Fruit fly (Drosophila melanogaster) whole organism, embryonic: Measurements from ENCODE around the gene CG31161.

Experiments used
- CG11723 ChIP-seq: fragments of 200-800 bp; sonication (Bioruptor generic); optimal IDR thresholded peaks from 2 replicates; lab custom pipeline; 2017; ENCODE audit warnings: missing biosample characterization, mild to moderate bottlenecking, missing genetic modification characterization
- CG12155 ChIP-seq: fragments of 200-800 bp; sonication (Bioruptor generic); optimal IDR thresholded peaks from 3 replicates; lab custom pipeline; 2016; ENCODE audit warnings: missing biosample characterization, missing genetic modification characterization
- CG12236 ChIP-seq: fragments of 200-800 bp; sonication (Bioruptor generic); optimal IDR thresholded peaks from 2 replicates; lab custom pipeline; 2016; ENCODE audit warnings: missing biosample characterization, missing genetic modification characterization
- CG12769 ChIP-seq: fragments of 200-800 bp; sonication (Bioruptor generic); optimal IDR thresholded peaks from 2 replicates; lab custom pipeline; 2019; ENCODE audit warnings: missing biosample characterization, mild to moderate bottlenecking, missing genetic modification characterization, moderate library complexity
- CG14441 ChIP-seq: fragments of 200-800 bp; sonication (Bioruptor generic); IDR thresholded peaks from 2 replicates; pipeline ENCODE4 v1.3.6; 2022; ENCODE audit warnings: missing biosample characterization, missing genetic modification characterization
- CG18011 ChIP-seq: fragments of 200-800 bp; sonication (Bioruptor generic); optimal IDR thresholded peaks from 2 replicates; lab custom pipeline; 2017; ENCODE audit warnings: missing biosample characterization, missing genetic modification characterization, mild to moderate bottlenecking, moderate library complexity, missing genotype
- CG30431 ChIP-seq: fragments of 200-800 bp; sonication (Bioruptor generic); optimal IDR thresholded peaks from 2 replicates; lab custom pipeline; 2017; ENCODE audit warnings: missing biosample characterization, missing genetic modification characterization
- CG3407 ChIP-seq: fragments of 200-800 bp; sonication (Bioruptor generic); optimal IDR thresholded peaks from 2 replicates; lab custom pipeline; 2018; ENCODE audit warnings: missing biosample characterization, mild to moderate bottlenecking, missing genetic modification characterization
- CG3847 ChIP-seq: fragments of 200-800 bp; sonication (Bioruptor generic); IDR thresholded peaks from 2 replicates; pipeline ENCODE4 v1.3.6; 2022; ENCODE audit warnings: missing biosample characterization, missing genetic modification characterization
- CG4282 ChIP-seq: fragments of 200-800 bp; sonication (Bioruptor generic); optimal IDR thresholded peaks from 2 replicates; lab custom pipeline; 2016; ENCODE audit warnings: missing biosample characterization, missing genetic modification characterization
- CG6254 ChIP-seq: fragments of 200-800 bp; sonication (Bioruptor generic); optimal IDR thresholded peaks from 3 replicates; lab custom pipeline; 2017; ENCODE audit warnings: mild to moderate bottlenecking, missing biosample characterization, missing genetic modification reagents, missing genetic modification characterization
- CG6654 ChIP-seq: fragments of 200-800 bp; sonication (Bioruptor generic); optimal IDR thresholded peaks from 2 replicates; lab custom pipeline; 2017; ENCODE audit warnings: missing biosample characterization, mild to moderate bottlenecking, missing genetic modification characterization
- CG6854 ChIP-seq: fragments of 200-800 bp; sonication (Bioruptor generic); optimal IDR thresholded peaks from 3 replicates; lab custom pipeline; 2017; ENCODE audit warnings: missing biosample characterization, mild to moderate bottlenecking, missing genetic modification characterization
- CG7987 ChIP-seq: fragments of 200-800 bp; sonication (Bioruptor generic); optimal IDR thresholded peaks from 2 replicates; lab custom pipeline; 2018; ENCODE audit warnings: missing biosample characterization, mild to moderate bottlenecking, missing genetic modification characterization, moderate library complexity
- CG9932 ChIP-seq: fragments of 200-800 bp; sonication (Bioruptor generic); IDR thresholded peaks from 2 replicates; pipeline ENCODE4 v1.3.6; 2022; ENCODE audit warnings: missing biosample characterization, missing genetic modification characterization
- D19B ChIP-seq: fragments of 200-800 bp; sonication (Bioruptor generic); optimal IDR thresholded peaks from 2 replicates; lab custom pipeline; 2017; ENCODE audit warnings: missing biosample characterization, mild to moderate bottlenecking, missing genetic modification characterization
- Deaf1 ChIP-seq: fragments of 200-800 bp; optimal IDR thresholded peaks from 3 replicates; lab custom pipeline; 2019; ENCODE audit warnings: missing biosample characterization, mild to moderate bottlenecking, missing genetic modification characterization, moderate library complexity
- ERR ChIP-seq: fragments of 200-800 bp; sonication (Bioruptor generic); optimal IDR thresholded peaks from 2 replicates; lab custom pipeline; 2016; ENCODE audit warnings: missing biosample characterization, missing genetic modification characterization
- Gug ChIP-seq: fragments of 200-800 bp; sonication (Bioruptor generic); IDR thresholded peaks from 4 replicates; pipeline ENCODE4 v1.3.6; 2022; ENCODE audit warnings: missing biosample characterization, missing genetic modification characterization
- HLH3B ChIP-seq: fragments of 200-800 bp; sonication (Bioruptor generic); IDR thresholded peaks from 2 replicates; pipeline ENCODE4 v1.3.6; 2022; ENCODE audit warnings: missing biosample characterization, missing genetic modification characterization
- HLH4C ChIP-seq: fragments of 200-800 bp; sonication (Bioruptor generic); IDR thresholded peaks from 3 replicates; pipeline ENCODE4 v1.3.6; 2022; ENCODE audit warnings: missing biosample characterization, missing genetic modification characterization; ENCODE audit not compliant: partially characterized antibody
- HLH54F ChIP-seq: fragments of 200-800 bp; sonication (Bioruptor generic); optimal IDR thresholded peaks from 3 replicates; lab custom pipeline; 2016; ENCODE audit warnings: missing biosample characterization, missing genetic modification characterization
- Hey ChIP-seq: fragments of 200-800 bp; sonication (Bioruptor generic); optimal IDR thresholded peaks from 3 replicates; lab custom pipeline; 2018; ENCODE audit warnings: missing biosample characterization, mild to moderate bottlenecking, missing genetic modification characterization
- HmgD ChIP-seq: fragments of 200-800 bp; sonication (Bioruptor generic); optimal IDR thresholded peaks from 3 replicates; lab custom pipeline; 2016; ENCODE audit warnings: missing biosample characterization, missing genetic modification characterization
- HmgZ ChIP-seq: fragments of 200-800 bp; sonication (Bioruptor generic); optimal IDR thresholded peaks from 2 replicates; lab custom pipeline; 2018; ENCODE audit warnings: missing biosample characterization, mild to moderate bottlenecking, missing genetic modification characterization
- Max ChIP-seq: fragments of 200-800 bp; sonication (Bioruptor generic); optimal IDR thresholded peaks from 2 replicates; lab custom pipeline; 2016; ENCODE audit warnings: missing biosample characterization, mild to moderate bottlenecking, missing genetic modification characterization
- Tbp ChIP-seq: fragments of >200 bp; optimal IDR thresholded peaks from 2 replicates; lab custom pipeline; 2018; ENCODE audit warnings: missing biosample characterization, missing genetic modification characterization
- Xbp1 ChIP-seq: fragments of 200-800 bp; sonication (Bioruptor generic); optimal IDR thresholded peaks from 3 replicates; lab custom pipeline; 2016; ENCODE audit warnings: missing biosample characterization, mild to moderate bottlenecking, missing genetic modification characterization
- ab ChIP-seq: fragments of 200-800 bp; sonication (Bioruptor generic); optimal IDR thresholded peaks from 2 replicates; lab custom pipeline; 2016; ENCODE audit warnings: missing biosample characterization, missing genetic modification characterization
- ato ChIP-seq: fragments of 200-800 bp; sonication (Bioruptor generic); IDR thresholded peaks from 2 replicates; pipeline ENCODE4 v1.3.6; 2022; ENCODE audit warnings: missing biosample characterization, missing genetic modification characterization; ENCODE audit not compliant: partially characterized antibody
- bab2 ChIP-seq: fragments of 200-800 bp; sonication (Bioruptor generic); optimal IDR thresholded peaks from 2 replicates; lab custom pipeline; 2016; ENCODE audit warnings: missing biosample characterization, missing genetic modification characterization
- bbx ChIP-seq: fragments of 200-800 bp; sonication (Bioruptor generic); IDR thresholded peaks from 2 replicates; pipeline ENCODE4 v1.3.6; 2022; ENCODE audit warnings: missing biosample characterization, missing genetic modification characterization; ENCODE audit not compliant: partially characterized antibody
- btn ChIP-seq: fragments of 200-800 bp; sonication (Bioruptor generic); optimal IDR thresholded peaks from 2 replicates; lab custom pipeline; 2016; ENCODE audit warnings: missing biosample characterization, missing genetic modification characterization
- chn ChIP-seq: fragments of 200-800 bp; sonication (Bioruptor generic); optimal IDR thresholded peaks from 2 replicates; lab custom pipeline; 2016; ENCODE audit warnings: missing biosample characterization, missing genetic modification characterization
- crol ChIP-seq: fragments of 200-800 bp; sonication (Bioruptor generic); IDR thresholded peaks from 2 replicates; pipeline ENCODE4 v1.3.6; 2022; ENCODE audit warnings: missing biosample characterization, missing genetic modification characterization
- dmrt99B ChIP-seq: fragments of 200-800 bp; sonication (Bioruptor generic); optimal IDR thresholded peaks from 2 replicates; lab custom pipeline; 2018; ENCODE audit warnings: missing biosample characterization, mild to moderate bottlenecking, missing genetic modification characterization, moderate library complexity
- esg ChIP-seq: fragments of 200-800 bp; sonication (Bioruptor generic); conservative IDR thresholded peaks from 2 replicates; pipeline ENCODE4 v1.3.6; 2022; ENCODE audit warnings: missing biosample characterization, missing genetic modification characterization
- eyg ChIP-seq: fragments of 200-800 bp; sonication (Bioruptor generic); optimal IDR thresholded peaks from 3 replicates; lab custom pipeline; 2016; ENCODE audit warnings: missing biosample characterization, missing genetic modification characterization
- gcm ChIP-seq: fragments of 200-800 bp; sonication (Bioruptor generic); optimal IDR thresholded peaks from 2 replicates; lab custom pipeline; 2019; ENCODE audit warnings: missing biosample characterization, mild to moderate bottlenecking, missing genetic modification characterization, moderate library complexity
- h ChIP-seq: fragments of >200 bp; optimal IDR thresholded peaks from 2 replicates; lab custom pipeline; 2017
- ham ChIP-seq: fragments of 200-800 bp; sonication (Bioruptor generic); IDR thresholded peaks from 2 replicates; pipeline ENCODE4 v1.3.6; 2022; ENCODE audit warnings: missing biosample characterization, missing genetic modification characterization
- hbn ChIP-seq: fragments of 200-800 bp; sonication (Bioruptor generic); IDR thresholded peaks from 2 replicates; pipeline ENCODE4 v1.3.6; 2022; ENCODE audit warnings: missing biosample characterization, missing genetic modification characterization; ENCODE audit not compliant: partially characterized antibody
- ind ChIP-seq: fragments of 200-800 bp; sonication (Bioruptor generic); optimal IDR thresholded peaks from 3 replicates; lab custom pipeline; 2016; ENCODE audit warnings: missing biosample characterization, missing genetic modification characterization
- jumu ChIP-seq: fragments of 200-800 bp; sonication (Bioruptor generic); optimal IDR thresholded peaks from 3 replicates; lab custom pipeline; 2016; ENCODE audit warnings: missing biosample characterization, missing genetic modification characterization
- kay ChIP-seq: fragments of 200-800 bp; sonication (Bioruptor generic); optimal IDR thresholded peaks from 2 replicates; lab custom pipeline; 2016; ENCODE audit warnings: missing biosample characterization, missing genetic modification characterization
- pum ChIP-seq: fragments of 200-800 bp; sonication (Bioruptor generic); optimal IDR thresholded peaks from 2 replicates; lab custom pipeline; 2016; ENCODE audit warnings: missing biosample characterization, missing genetic modification characterization
- ro ChIP-seq: fragments of 200-800 bp; sonication (Bioruptor generic); IDR thresholded peaks from 2 replicates; pipeline ENCODE4 v1.3.6; 2022; ENCODE audit warnings: missing biosample characterization, missing genetic modification characterization
- sc ChIP-seq, 3 experiments: fragments of >200 bp in 2 of 3; fragments of 200-800 bp in 1 of 3; sonication (Bioruptor generic) in 1 of 3; optimal IDR thresholded peaks; 2 replicates in 2 of 3; 3 replicates in 1 of 3; lab custom pipeline; 2017; ENCODE audit warnings: mild to moderate bottlenecking in 1 of 3, missing biosample characterization in 1 of 3, missing genetic modification characterization in 1 of 3, missing genetic modification reagents in 1 of 3
- stc ChIP-seq: fragments of 200-800 bp; sonication (Bioruptor generic); IDR thresholded peaks from 2 replicates; pipeline ENCODE4 v1.3.6; 2022; ENCODE audit warnings: missing biosample characterization, missing genetic modification characterization
- unc-4 ChIP-seq: fragments of 200-800 bp; sonication (Bioruptor generic); IDR thresholded peaks from 2 replicates; pipeline ENCODE4 v1.3.6; 2022; ENCODE audit warnings: missing biosample characterization, missing genetic modification characterization; ENCODE audit not compliant: partially characterized antibody
- wdn ChIP-seq: fragments of 200-800 bp; sonication (Bioruptor generic); IDR thresholded peaks from 2 replicates; pipeline ENCODE4 v1.3.6; 2022; ENCODE audit warnings: missing biosample characterization, missing genetic modification characterization

Gene CG31161

DNA sequence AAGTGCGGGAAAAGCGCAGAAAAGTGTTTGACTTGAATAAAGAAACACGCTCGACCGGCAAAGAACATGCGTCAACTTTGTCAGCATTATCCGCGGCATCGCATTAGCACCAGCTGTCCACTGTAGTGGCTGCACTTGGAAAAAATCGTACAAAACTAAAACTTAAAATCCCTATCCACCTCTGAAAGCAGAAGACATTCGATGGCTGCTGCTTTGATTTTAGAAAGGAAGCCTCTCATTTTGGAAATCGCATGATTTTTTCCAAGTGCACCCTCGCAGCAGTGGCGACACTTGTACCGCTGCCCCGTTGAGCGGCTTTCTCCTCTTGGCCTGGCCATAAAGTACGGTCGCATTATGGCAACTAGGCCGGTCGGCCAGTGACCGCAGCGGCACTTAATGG lies 48.0 kb downstream of the CG31161 start (continued):
- TF ChIP-seq HLH54F (GFP tag; lab: Kevin White, UChicago), result peak; percentile 16
- no peak for TF ChIP-seq CG12155 (GFP tag; lab: Kevin White, UChicago)
- TF ChIP-seq CG6854, result no peak
- TF ChIP-seq btn (GFP tag; lab: Kevin White, UChicago), result no peak
- TF ChIP-seq dmrt99B (tag; lab: Kevin White, UChicago), result peak; percentile 54
- peak; percentile 26 for TF ChIP-seq CG12769
- TF ChIP-seq CG30431 (GFP tag; lab: Kevin White, UChicago), result peak; percentile 42
- 0 out of 2 replicates have a peak, but pooled peaks have one; percentile 13 for TF ChIP-seq ro (GFP tag; lab: Robert Waterston, UW)
- no peak for TF ChIP-seq Deaf1 (tag; lab: Kevin White, UChicago)
- 0 out of 2 replicates have a peak, but pooled peaks have one; percentile 27 for TF ChIP-seq wdn (GFP tag; lab: Robert Waterston, UW)
- no peak for TF ChIP-seq CG3407 (GFP tag; lab: Kevin White, UChicago)
- no peak for TF ChIP-seq HLH4C (GFP tag; lab: Robert Waterston, UW)
- TF ChIP-seq Hey, result no peak
- no peak for TF ChIP-seq crol
- peak; percentile 2 for TF ChIP-seq CG4282 (GFP tag; lab: Kevin White, UChicago)
- TF ChIP-seq unc-4 (GFP tag; lab: Robert Waterston, UW), result no peak
- TF ChIP-seq hbn (GFP tag; lab: Robert Waterston, UW), result no peak
- TF ChIP-seq CG7987, result no peak
- no peak for TF ChIP-seq sc (optimal IDR thresholded peaks at IDR 0.05; lab: Kevin White, UChicago)
- peak; percentile 30 for TF ChIP-seq sc (GFP tag; optimal IDR thresholded peaks at IDR 0.05; lab: Kevin White, UChicago)
- TF ChIP-seq Tbp, result no peak
- peak; percentile 15; the same call in 1 of the 2 replicates for TF ChIP-seq CG9932 (GFP tag; lab: Robert Waterston, UW)
- TF ChIP-seq D19B (GFP tag; lab: Kevin White, UChicago), result no peak
- TF ChIP-seq CG11723 (GFP tag; lab: Kevin White, UChicago), result no peak
- TF ChIP-seq ham (GFP tag; lab: Robert Waterston, UW), result no peak
- peak; percentile 68 for TF ChIP-seq HLH3B (GFP tag; lab: Robert Waterston, UW)
- TF ChIP-seq chn (GFP tag; lab: Kevin White, UChicago), result peak; percentile 41
- no peak for TF ChIP-seq HmgD
- TF ChIP-seq CG18011 (GFP tag; lab: Kevin White, UChicago), result peak; percentile 8
- TF ChIP-seq ERR (GFP tag; lab: Kevin White, UChicago), result no peak
- TF ChIP-seq gcm (GFP tag; lab: Kevin White, UChicago), result no peak
- no peak for TF ChIP-seq eyg (GFP tag; lab: Kevin White, UChicago)
- no peak for TF ChIP-seq h (lab: Kevin White, UChicago)
- TF ChIP-seq CG12236, result peak; percentile 37
- peak; percentile 36; the same call in 1 of the 2 replicates for TF ChIP-seq CG3847 (GFP tag; lab: Robert Waterston, UW)
- TF ChIP-seq stc (GFP tag; lab: Robert Waterston, UW), result 0 out of 2 replicates have a peak, but pooled peaks have one; percentile 20
- TF ChIP-seq CG14441 (GFP tag; lab: Robert Waterston, UW), result peak; percentile 44
- peak; percentile 48; the same call in 1 of the 2 replicates for TF ChIP-seq esg (GFP tag; lab: Robert Waterston, UW)
- no peak for TF ChIP-seq bbx (GFP tag; lab: Robert Waterston, UW)
- TF ChIP-seq ab (GFP tag; lab: Kevin White, UChicago), result no peak
- TF ChIP-seq jumu (GFP tag; lab: Kevin White, UChicago), result peak; percentile 17
- peak; percentile 51 for TF ChIP-seq ind (GFP tag; lab: Kevin White, UChicago)
- TF ChIP-seq CG6654, result no peak
- TF ChIP-seq HmgZ, result no peak
- no peak for TF ChIP-seq pum (GFP tag; lab: Kevin White, UChicago)
- TF ChIP-seq CG6254 (GFP tag; lab: Kevin White, UChicago), result no peak
- TF ChIP-seq Gug, result peak; percentile 62; the same call in 3 of the 4 replicates
- TF ChIP-seq Max, result no peak
- no peak for TF ChIP-seq kay
- TF ChIP-seq bab2 (GFP tag; lab: Kevin White, UChicago), result peak; percentile 44
- TF ChIP-seq Xbp1 (GFP tag; lab: Kevin White, UChicago), result peak; percentile 56
- no peak for TF ChIP-seq ato (GFP tag; lab: Robert Waterston, UW)
